Worm (Caenorhabditis elegans) whole organism, midembryonic: ENCODE results near the gene bigr-1.

Source experiments
- T22C8.4 ChIP-seq: fragments of 200-800 bp; sonication (Bioruptor generic); IDR thresholded peaks from 2 replicates; pipeline ENCODE4 v1.3.6; 2022; ENCODE audit warnings: missing genetic modification characterization, missing compliant biosample characterization
- cog-1 ChIP-seq: sonication (generic microtip); optimal IDR thresholded peaks from 2 replicates; lab custom pipeline; 2016; ENCODE audit warnings: missing genetic modification characterization, missing compliant biosample characterization
- flt-1 ChIP-seq: fragments of 200-800 bp; sonication (Bioruptor generic); IDR thresholded peaks from 2 replicates; pipeline ENCODE4 v1.3.6; 2022; ENCODE audit warnings: missing genetic modification characterization, missing compliant biosample characterization
- klf-2 ChIP-seq: fragments of 200-800 bp; sonication (Bioruptor generic); conservative IDR thresholded peaks from 2 replicates; pipeline ENCODE4 v1.3.6; 2022; ENCODE audit warnings: missing genetic modification reagents, missing genetic modification characterization, missing compliant biosample characterization
- med-1 ChIP-seq: sonication (generic microtip); optimal IDR thresholded peaks from 2 replicates; lab custom pipeline; 2017; ENCODE audit warnings: missing genetic modification characterization, mild to moderate bottlenecking, missing compliant biosample characterization, antibody characterized with exemption, missing genetic modification reagents; ENCODE audit not compliant: insufficient read depth
- ref-1 ChIP-seq: fragments of 200-800 bp; sonication (Bioruptor generic); conservative IDR thresholded peaks from 2 replicates; pipeline ENCODE4 v1.3.6; 2022; ENCODE audit warnings: missing genetic modification reagents, missing genetic modification characterization, missing compliant biosample characterization
- tab-1 ChIP-seq: fragments of 200-800 bp; sonication (Bioruptor generic); IDR thresholded peaks from 2 replicates; pipeline ENCODE4 v1.3.6; 2022; ENCODE audit warnings: missing genetic modification characterization, missing compliant biosample characterization
- ztf-23 ChIP-seq: fragments of 200-800 bp; sonication (Bioruptor generic); IDR thresholded peaks from 2 replicates; pipeline ENCODE4 v1.3.6; 2022; ENCODE audit warnings: missing genetic modification reagents, missing genetic modification characterization, missing compliant biosample characterization
- ztf-29 ChIP-seq: fragments of 200-800 bp; sonication (Bioruptor generic); IDR thresholded peaks from 2 replicates; pipeline ENCODE4 v1.3.6; 2022; ENCODE audit warnings: missing genetic modification reagents, missing genetic modification characterization, missing compliant biosample characterization

The bigr-1 gene

ce11 chrII:11193523-11193922, 12.1 kb downstream of the bigr-1 start:
- no peak for TF ChIP-seq T22C8.4 (GFP tag; lab: Robert Waterston, UW)
- no peak for TF ChIP-seq ztf-29
- no peak for TF ChIP-seq ref-1 (GFP tag; lab: Robert Waterston, UW)
- TF ChIP-seq klf-2 (GFP tag; lab: Robert Waterston, UW), result no peak
- no peak for TF ChIP-seq ztf-23 (GFP tag; lab: Robert Waterston, UW)
- no peak for TF ChIP-seq tab-1 (GFP tag; lab: Robert Waterston, UW)

ce11 chrII:11200234-11200755, 18.8 kb downstream of the bigr-1 start:
- TF ChIP-seq tab-1 (GFP tag; lab: Robert Waterston, UW), result no peak
- no peak for TF ChIP-seq cog-1 (tag; lab: Kevin White, UChicago)
- TF ChIP-seq ztf-23 (GFP tag; lab: Robert Waterston, UW), result no peak
- TF ChIP-seq med-1 (GFP tag; lab: Kevin White, UChicago), result no peak
- TF ChIP-seq flt-1 (GFP tag; lab: Robert Waterston, UW), result no peak

- TF ChIP-seq ref-1 (GFP tag; lab: Robert Waterston, UW), result no peak
- TF ChIP-seq ztf-23 (GFP tag; lab: Robert Waterston, UW), result no peak
- no peak for TF ChIP-seq ztf-29
- TF ChIP-seq klf-2 (GFP tag; lab: Robert Waterston, UW), result no peak
- no peak for TF ChIP-seq med-1 (GFP tag; lab: Kevin White, UChicago)
- TF ChIP-seq flt-1 (GFP tag; lab: Robert Waterston, UW), result no peak
- no peak for TF ChIP-seq T22C8.4 (GFP tag; lab: Robert Waterston, UW)
- no peak for TF ChIP-seq tab-1 (GFP tag; lab: Robert Waterston, UW)
These were observed 21.3 kb downstream of the bigr-1 start, which contains the start of gene srap-1 for ce11 chrII:11202581-11203271. Gene srap-1 (plus strand): TSS chrII:11203221.

ce11 chrII:11204731-11205130, 23.3 kb downstream of the bigr-1 start:
- TF ChIP-seq flt-1 (GFP tag; lab: Robert Waterston, UW) (no peak), cog-1 (tag; lab: Kevin White, UChicago) (no peak), ztf-23 (GFP tag; lab: Robert Waterston, UW) (no peak), tab-1 (GFP tag; lab: Robert Waterston, UW) (no peak), ref-1 (GFP tag; lab: Robert Waterston, UW) (no peak), med-1 (GFP tag; lab: Kevin White, UChicago) (no peak), ztf-29 (no peak), klf-2 (GFP tag; lab: Robert Waterston, UW) (no peak), T22C8.4 (GFP tag; lab: Robert Waterston, UW) (no peak)

ce11 chrII:11205783-11206182, 24.3 kb downstream of the bigr-1 start:
- TF ChIP-seq ref-1 (GFP tag; lab: Robert Waterston, UW) (no peak), tab-1 (GFP tag; lab: Robert Waterston, UW) (no peak), ztf-23 (GFP tag; lab: Robert Waterston, UW) (no peak), ztf-29 (no peak), med-1 (GFP tag; lab: Kevin White, UChicago) (no peak), klf-2 (GFP tag; lab: Robert Waterston, UW) (no peak), flt-1 (GFP tag; lab: Robert Waterston, UW) (no peak), cog-1 (tag; lab: Kevin White, UChicago) (no peak)

ce11 chrII:11211661-11212060, 30.2 kb downstream of the bigr-1 start:
- TF ChIP-seq tab-1 (GFP tag; lab: Robert Waterston, UW), result 0 out of 2 replicates have a peak, but pooled peaks have one; percentile 30

ce11 chrII:11221771-11222355, 40.4 kb downstream of the bigr-1 start, which contains the start of gene plpr-1:
Gene plpr-1 (plus strand): TSS chrII:11222305.
- TF ChIP-seq ztf-29, result no peak
- no peak for TF ChIP-seq cog-1 (tag; lab: Kevin White, UChicago)
- TF ChIP-seq tab-1 (GFP tag; lab: Robert Waterston, UW), result no peak
- TF ChIP-seq ztf-23 (GFP tag; lab: Robert Waterston, UW), result no peak
- no peak for TF ChIP-seq klf-2 (GFP tag; lab: Robert Waterston, UW)
- no peak for TF ChIP-seq med-1 (GFP tag; lab: Kevin White, UChicago)
- no peak for TF ChIP-seq flt-1 (GFP tag; lab: Robert Waterston, UW)
- TF ChIP-seq ref-1 (GFP tag; lab: Robert Waterston, UW), result no peak
- no peak for TF ChIP-seq T22C8.4 (GFP tag; lab: Robert Waterston, UW)

- TF ChIP-seq ref-1 (GFP tag; lab: Robert Waterston, UW) (no peak), med-1 (GFP tag; lab: Kevin White, UChicago) (no peak), ztf-23 (GFP tag; lab: Robert Waterston, UW) (no peak)
These were observed 42.6 kb downstream of the bigr-1 start for ce11 chrII:11224045-11224481.

ce11 chrII:11226379-11226778, 44.9 kb downstream of the bigr-1 start, which contains the start of gene T06D8.2:
Gene T06D8.2 (plus strand): TSS chrII:11226679.
- no peak for TF ChIP-seq cog-1 (tag; lab: Kevin White, UChicago)
